Fruit fly (Drosophila melanogaster) whole organism: ENCODE measurements around the gene CG33770.

ENCODE experiments used
- CG8478 ChIP-seq: fragments of >200 bp; optimal IDR thresholded peaks from 2 replicates; lab custom pipeline; 2018; ENCODE audit warnings: inconsistent platforms
- EcR ChIP-seq, 2 experiments: fragments of >200 bp; optimal IDR thresholded peaks; 2 replicates each; lab custom pipeline; 2017; ENCODE audit warnings: missing biosample characterization in 2 of 2, missing genetic modification characterization in 2 of 2, missing genetic modification reagents in 2 of 2
- usp ChIP-seq: fragments of >200 bp; optimal IDR thresholded peaks from 2 replicates; lab custom pipeline; 2017; ENCODE audit warnings: missing biosample characterization, missing genetic modification characterization, mixed read lengths

dm6 chr3L:22665110-22665509 lies 16.6 kb downstream of the CG33770 start:
- TF ChIP-seq EcR (GFP tag; optimal IDR thresholded peaks at IDR 0.05; lab: Kevin White, UChicago) (no peak), CG8478 (no peak), usp (no peak)
